Worm (Caenorhabditis elegans) whole organism, mixed stage, embryonic: ENCODE results near the gene Y110A2AL.3.
A peak's percentile ranks its signal among the peaks of the same experiment; 100 is the strongest.

ENCODE experiments used
- M03D4.4 ChIP-seq: sonication (generic microtip); optimal IDR thresholded peaks from 2 replicates; lab custom pipeline; 2017; ENCODE audit warnings: mild to moderate bottlenecking, missing genetic modification characterization, missing compliant biosample characterization
- bed-3 ChIP-seq: fragments of 200-800 bp; sonication (Bioruptor generic); optimal IDR thresholded peaks from 3 replicates; lab custom pipeline; 2018; ENCODE audit warnings: mild to moderate bottlenecking, missing genetic modification characterization, moderate library complexity, missing compliant biosample characterization
- blmp-1 ChIP-seq: fragments of 150-350 bp; optimal IDR thresholded peaks from 2 replicates; lab custom pipeline; 2014; ENCODE audit warnings: missing biosample characterization, missing genetic modification characterization
- ceh-39 ChIP-seq: fragments of 150-350 bp; optimal IDR thresholded peaks from 2 replicates; lab custom pipeline; 2014; ENCODE audit warnings: missing biosample characterization, missing genetic modification characterization
- ceh-43 ChIP-seq: fragments of 200-800 bp; sonication (Bioruptor generic); optimal IDR thresholded peaks from 2 replicates; lab custom pipeline; 2018; ENCODE audit warnings: mild to moderate bottlenecking, missing genetic modification characterization, moderate library complexity, missing compliant biosample characterization
- ces-1 ChIP-seq: fragments of 150-350 bp; optimal IDR thresholded peaks from 2 replicates; lab custom pipeline; 2014; ENCODE audit warnings: missing biosample characterization, missing genetic modification reagents, missing genetic modification characterization
- cnd-1 ChIP-seq: fragments of 200-800 bp; sonication (Bioruptor generic); optimal IDR thresholded peaks from 2 replicates; lab custom pipeline; 2018; ENCODE audit warnings: mild to moderate bottlenecking, missing genetic modification characterization, missing compliant biosample characterization
- drap-1 ChIP-seq: fragments of 200-800 bp; sonication (Bioruptor generic); optimal IDR thresholded peaks from 3 replicates; lab custom pipeline; 2018; ENCODE audit warnings: mild to moderate bottlenecking, missing genetic modification characterization, missing compliant biosample characterization
- elt-1 ChIP-seq: sonication (generic microtip); optimal IDR thresholded peaks from 2 replicates; lab custom pipeline; 2017; ENCODE audit warnings: missing genetic modification characterization, mild to moderate bottlenecking, missing compliant biosample characterization, antibody characterized with exemption, moderate library complexity, borderline replicate concordance; ENCODE audit not compliant: insufficient read depth
- elt-3 ChIP-seq: fragments of 150-350 bp; optimal IDR thresholded peaks from 2 replicates; lab custom pipeline; 2014; ENCODE audit warnings: missing biosample characterization, missing genetic modification characterization
- flh-1 ChIP-seq: fragments of 200-800 bp; sonication (Bioruptor generic); optimal IDR thresholded peaks from 2 replicates; lab custom pipeline; 2018; ENCODE audit warnings: mild to moderate bottlenecking, missing genetic modification characterization, moderate library complexity, missing compliant biosample characterization
- ham-2 ChIP-seq: fragments of 200-800 bp; sonication (Bioruptor generic); optimal IDR thresholded peaks from 2 replicates; lab custom pipeline; 2018; ENCODE audit warnings: mild to moderate bottlenecking, missing genetic modification characterization, missing compliant biosample characterization
- hlh-1 ChIP-seq: fragments of 150-350 bp; optimal IDR thresholded peaks from 2 replicates; lab custom pipeline; 2014; ENCODE audit warnings: missing biosample characterization, missing genetic modification reagents, missing genetic modification characterization
- lin-13 ChIP-seq: fragments of 150-350 bp; optimal IDR thresholded peaks from 2 replicates; lab custom pipeline; 2014; ENCODE audit warnings: missing biosample characterization, missing genetic modification characterization
- lin-32 ChIP-seq: fragments of 200-800 bp; sonication (Bioruptor generic); optimal IDR thresholded peaks from 2 replicates; lab custom pipeline; 2018; ENCODE audit warnings: mild to moderate bottlenecking, missing genetic modification characterization, missing compliant biosample characterization
- lsy-2 ChIP-seq: fragments of 150-350 bp; optimal IDR thresholded peaks from 2 replicates; lab custom pipeline; 2014; ENCODE audit warnings: missing biosample characterization, missing genetic modification characterization
- mab-5 ChIP-seq: fragments of 150-350 bp; optimal IDR thresholded peaks from 2 replicates; lab custom pipeline; 2014; ENCODE audit warnings: missing biosample characterization, missing genetic modification characterization
- mep-1 ChIP-seq: fragments of 150-350 bp; optimal IDR thresholded peaks from 2 replicates; lab custom pipeline; 2017; ENCODE audit warnings: missing biosample characterization, missing genetic modification reagents, missing genetic modification characterization, inconsistent platforms
- mls-2 ChIP-seq: sonication (generic microtip); optimal IDR thresholded peaks from 2 replicates; lab custom pipeline; 2016; ENCODE audit warnings: mild to moderate bottlenecking, missing genetic modification characterization, moderate library complexity, missing compliant biosample characterization
- nhr-12 ChIP-seq: fragments of 150-350 bp; optimal IDR thresholded peaks from 2 replicates; lab custom pipeline; 2014; ENCODE audit warnings: missing biosample characterization, missing genetic modification characterization
- nhr-2 ChIP-seq: fragments of 150-350 bp; optimal IDR thresholded peaks from 2 replicates; lab custom pipeline; 2014; ENCODE audit warnings: missing biosample characterization, missing genetic modification characterization
- nhr-237 ChIP-seq: fragments of 150-350 bp; optimal IDR thresholded peaks from 2 replicates; lab custom pipeline; 2014; ENCODE audit warnings: missing biosample characterization, missing genetic modification characterization
- nhr-28 ChIP-seq: fragments of 150-350 bp; optimal IDR thresholded peaks from 2 replicates; lab custom pipeline; 2014; ENCODE audit warnings: missing biosample characterization, missing genetic modification characterization
- nhr-76 ChIP-seq: sonication (generic microtip); optimal IDR thresholded peaks from 2 replicates; lab custom pipeline; 2017; ENCODE audit warnings: missing biosample characterization, missing genetic modification characterization
- pha-4 ChIP-seq: fragments of 150-350 bp; optimal IDR thresholded peaks from 2 replicates; lab custom pipeline; 2018; ENCODE audit warnings: missing biosample characterization, missing genetic modification reagents, missing genetic modification characterization
- sem-2 ChIP-seq: fragments of 200-800 bp; sonication (Bioruptor generic); optimal IDR thresholded peaks from 2 replicates; lab custom pipeline; 2018; ENCODE audit warnings: mild to moderate bottlenecking, missing genetic modification characterization, missing compliant biosample characterization
- snpc-4 ChIP-seq: fragments of 150-350 bp; optimal IDR thresholded peaks from 2 replicates; lab custom pipeline; 2014; ENCODE audit warnings: missing biosample characterization, missing genetic modification characterization
- sptf-1 ChIP-seq: sonication (generic microtip); optimal IDR thresholded peaks from 2 replicates; lab custom pipeline; 2017; ENCODE audit warnings: mild to moderate bottlenecking, missing genetic modification characterization, moderate library complexity, missing compliant biosample characterization
- tbx-8 ChIP-seq: fragments of 200-800 bp; sonication (Bioruptor generic); optimal IDR thresholded peaks from 2 replicates; lab custom pipeline; 2018; ENCODE audit warnings: mild to moderate bottlenecking, missing genetic modification characterization, moderate library complexity, missing compliant biosample characterization
- unc-120 ChIP-seq: sonication (generic microtip); optimal IDR thresholded peaks from 2 replicates; lab custom pipeline; 2017; ENCODE audit warnings: missing genetic modification characterization, missing compliant biosample characterization; ENCODE audit not compliant: poor library complexity, severe bottlenecking
- unc-39 ChIP-seq: fragments of 150-350 bp; optimal IDR thresholded peaks from 2 replicates; lab custom pipeline; 2014; ENCODE audit warnings: missing biosample characterization, missing genetic modification characterization
- unc-62 ChIP-seq: fragments of 150-350 bp; optimal IDR thresholded peaks from 2 replicates; lab custom pipeline; 2014; ENCODE audit warnings: missing biosample characterization, missing genetic modification reagents, missing genetic modification characterization
- zip-8 ChIP-seq: fragments of 150-350 bp; optimal IDR thresholded peaks from 2 replicates; lab custom pipeline; 2014; ENCODE audit warnings: missing biosample characterization, missing genetic modification characterization
- ztf-11 ChIP-seq: fragments of 150-350 bp; optimal IDR thresholded peaks from 2 replicates; lab custom pipeline; 2014; ENCODE audit warnings: missing biosample characterization, missing genetic modification characterization

Gene Y110A2AL.3

DNA sequence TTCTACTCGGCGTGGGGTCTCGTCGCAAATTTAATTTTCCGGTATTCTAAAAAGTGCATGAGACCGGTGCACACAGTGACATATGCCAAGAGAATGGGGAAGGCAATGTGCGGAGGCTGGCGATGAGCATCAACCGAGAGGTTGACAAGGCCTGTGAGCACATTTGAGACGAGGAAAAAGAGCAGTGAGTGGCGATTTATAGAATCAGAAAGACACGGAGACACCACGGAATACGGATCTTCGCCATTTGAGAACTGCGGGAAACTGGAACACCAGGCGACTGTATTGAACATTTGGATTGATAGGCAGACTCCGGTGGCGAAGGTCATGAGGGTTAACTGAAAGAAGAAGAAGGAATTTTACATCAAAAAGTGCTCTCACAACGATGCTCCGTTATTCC lies 12.0 kb downstream of the Y110A2AL.3 start:
- TF ChIP-seq lsy-2 (tag; lab: Kevin White, UChicago) (no peak), ceh-43 (no peak), mls-2 (tag; lab: Kevin White, UChicago) (no peak), unc-120 (tag; lab: Kevin White, UChicago) (no peak), ztf-11 (tag; lab: Kevin White, UChicago) (no peak), elt-1 (tag; lab: Kevin White, UChicago) (no peak), unc-62 (no peak)

- no peak for TF ChIP-seq zip-8 (tag; lab: Kevin White, UChicago)
- no peak for TF ChIP-seq ham-2
- TF ChIP-seq mab-5, result no peak
- no peak for TF ChIP-seq unc-39
- no peak for TF ChIP-seq mls-2 (tag; lab: Kevin White, UChicago)
- no peak for TF ChIP-seq elt-3 (tag; lab: Kevin White, UChicago)
- TF ChIP-seq nhr-76 (tag; lab: Kevin White, UChicago), result no peak
- TF ChIP-seq lsy-2 (tag; lab: Kevin White, UChicago), result no peak
- no peak for TF ChIP-seq lin-13 (tag; lab: Kevin White, UChicago)
- no peak for TF ChIP-seq pha-4
- no peak for TF ChIP-seq nhr-28
- no peak for TF ChIP-seq sptf-1 (tag; lab: Kevin White, UChicago)
- TF ChIP-seq snpc-4, result no peak
- TF ChIP-seq hlh-1, result no peak
- no peak for TF ChIP-seq nhr-237 (tag; lab: Kevin White, UChicago)
Observed at ce11 chrII:2881088-2881487, 14.2 kb downstream of the Y110A2AL.3 start.

DNA sequence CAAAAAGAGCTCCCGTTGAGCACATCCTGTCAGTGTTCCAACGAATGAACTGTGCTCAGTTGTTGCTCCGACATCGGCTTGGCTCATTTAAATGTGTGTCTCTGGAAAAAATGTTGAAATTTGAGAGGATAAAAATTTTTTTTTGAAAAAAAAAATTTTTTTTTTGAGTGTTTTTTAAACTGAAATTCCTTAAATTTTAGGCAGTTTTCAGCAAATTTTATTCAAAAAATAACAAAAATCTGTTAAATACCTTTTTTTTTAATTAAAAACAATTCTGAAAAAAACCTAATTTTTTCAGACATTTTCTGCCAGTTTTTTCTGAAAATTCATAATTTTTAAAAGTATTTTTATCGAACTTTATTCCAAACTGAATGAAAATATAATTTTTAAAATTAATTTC lies 17.9 kb downstream of the Y110A2AL.3 start, which contains the start of gene pigw-1:
Gene pigw-1 (minus strand): TSS at position 101 of the 400 bp plus-strand sequence.
- no peak for TF ChIP-seq nhr-76 (tag; lab: Kevin White, UChicago)
- no peak for TF ChIP-seq nhr-12 (tag; lab: Kevin White, UChicago)
- TF ChIP-seq ceh-39 (tag; lab: Kevin White, UChicago), result no peak
- TF ChIP-seq drap-1, result no peak
- no peak for TF ChIP-seq unc-120 (tag; lab: Kevin White, UChicago)

- TF ChIP-seq tbx-8 (GFP tag; lab: Kevin White, UChicago), result no peak
- TF ChIP-seq bed-3, result no peak
- no peak for TF ChIP-seq pha-4
- TF ChIP-seq nhr-12 (tag; lab: Kevin White, UChicago), result no peak
- TF ChIP-seq sptf-1 (tag; lab: Kevin White, UChicago), result no peak
- no peak for TF ChIP-seq nhr-28
- no peak for TF ChIP-seq cnd-1 (tag; lab: Kevin White, UChicago)
- no peak for TF ChIP-seq blmp-1 (tag; lab: Kevin White, UChicago)
- TF ChIP-seq ztf-11 (tag; lab: Kevin White, UChicago), result no peak
- no peak for TF ChIP-seq unc-39
- no peak for TF ChIP-seq elt-1 (tag; lab: Kevin White, UChicago)
- no peak for TF ChIP-seq zip-8 (tag; lab: Kevin White, UChicago)
- TF ChIP-seq M03D4.4 (tag; lab: Kevin White, UChicago), result no peak
- TF ChIP-seq nhr-2 (tag; lab: Kevin White, UChicago), result no peak
- no peak for TF ChIP-seq ceh-39 (tag; lab: Kevin White, UChicago)
- TF ChIP-seq mab-5, result no peak
- no peak for TF ChIP-seq lin-32 (GFP tag; lab: Kevin White, UChicago)
Observed at ce11 chrII:2885518-2886449, 18.9 kb downstream of the Y110A2AL.3 start.

DNA sequence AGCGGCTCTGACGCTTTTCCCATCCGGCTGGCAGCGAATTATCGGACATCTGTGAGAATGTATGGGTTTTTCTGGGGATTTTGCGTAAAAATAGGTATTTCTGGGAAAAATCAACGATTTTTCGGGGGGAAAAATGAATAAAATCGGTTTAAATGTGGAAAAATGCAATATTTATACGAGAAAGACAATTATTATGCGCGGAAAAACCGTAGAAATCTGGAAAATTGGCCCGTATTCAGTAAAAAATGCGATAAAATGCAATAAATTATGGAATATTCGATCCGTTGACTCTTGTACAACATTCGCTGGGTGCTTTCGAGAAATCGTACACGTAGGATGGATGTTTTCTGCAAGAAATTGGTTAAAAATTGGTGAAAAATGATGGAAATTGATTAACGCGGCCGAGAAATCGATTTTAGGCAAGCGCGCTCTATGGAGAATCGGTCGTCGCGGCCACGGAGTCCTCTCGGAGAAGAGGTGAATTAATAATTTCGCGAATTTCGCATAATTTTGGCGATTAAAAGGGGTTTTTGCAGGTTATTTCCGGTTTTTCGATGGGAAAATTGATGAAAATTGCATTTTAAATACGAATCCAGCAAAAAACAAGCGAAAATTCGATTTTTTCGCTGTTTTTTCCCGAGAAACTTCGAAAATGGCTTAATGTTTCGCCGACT lies 22.2 kb downstream of the Y110A2AL.3 start, which contains the start of gene pinn-1:
Gene pinn-1 (minus strand): TSS at position 51 of the 674 bp plus-strand sequence.
- TF ChIP-seq snpc-4 (no peak), nhr-28 (no peak), lin-13 (tag; lab: Kevin White, UChicago) (peak; percentile 88), unc-39 (no peak), mls-2 (tag; lab: Kevin White, UChicago) (peak; percentile 55), nhr-237 (tag; lab: Kevin White, UChicago) (peak; percentile 50), hlh-1 (no peak), lin-32 (GFP tag; lab: Kevin White, UChicago) (peak; percentile 1), blmp-1 (tag; lab: Kevin White, UChicago) (no peak), mab-5 (no peak), ceh-39 (tag; lab: Kevin White, UChicago) (peak; percentile 55), M03D4.4 (tag; lab: Kevin White, UChicago) (no peak), unc-62 (no peak), lsy-2 (tag; lab: Kevin White, UChicago) (peak; percentile 69), elt-1 (tag; lab: Kevin White, UChicago) (no peak), unc-120 (tag; lab: Kevin White, UChicago) (no peak), flh-1 (no peak), cnd-1 (tag; lab: Kevin White, UChicago) (peak; percentile 63), sem-2 (GFP tag; lab: Kevin White, UChicago) (no peak), ham-2 (no peak), mep-1 (peak; percentile 85), nhr-12 (tag; lab: Kevin White, UChicago) (no peak), ces-1 (GFP tag; lab: Kevin White, UChicago) (peak; percentile 78), tbx-8 (GFP tag; lab: Kevin White, UChicago) (no peak), bed-3 (no peak), ceh-43 (no peak), nhr-2 (tag; lab: Kevin White, UChicago) (peak; percentile 9)
